Worm (Caenorhabditis elegans): Measurements from ENCODE around the gene Y44A6D.1.

- TF ChIP-seq tab-1 (GFP tag; IDR thresholded peaks at IDR 0.05), result no peak
- no peak for TF ChIP-seq flt-1 (GFP tag; IDR thresholded peaks at IDR 0.05)
- no peak for TF ChIP-seq T22C8.4 (GFP tag; IDR thresholded peaks at IDR 0.05)
- TF ChIP-seq med-1 (GFP tag; optimal IDR thresholded peaks at IDR 0.05; ENCODE audit: insufficient read depth), result no peak
Observed at ce11 chrV:20747964-20748363, 41.9 kb downstream of the Y44A6D.1 start.

All from whole organism, midembryonic.